Worm (Caenorhabditis elegans) whole organism, young adult: Measurements from ENCODE around the gene srx-80.
A peak's percentile ranks its signal among the peaks of the same experiment; 100 is the strongest.

ENCODE experiments used
- B0019.2 ChIP-seq: fragments of 200-800 bp; sonication (Bioruptor generic); conservative IDR thresholded peaks from 2 replicates; pipeline ENCODE4 v1.3.6; 2022; ENCODE audit warnings: missing genetic modification reagents, missing genetic modification characterization, missing compliant biosample characterization
- B0261.1 ChIP-seq: sonication (generic microtip); optimal IDR thresholded peaks from 2 replicates; lab custom pipeline; 2016; ENCODE audit warnings: mild to moderate bottlenecking, missing genetic modification characterization, moderate library complexity, missing compliant biosample characterization
- D2030.7 ChIP-seq: fragments of 200-800 bp; sonication (Bioruptor generic); IDR thresholded peaks from 2 replicates; pipeline ENCODE4 v1.3.6; 2022; ENCODE audit warnings: missing genetic modification reagents, missing genetic modification characterization, missing compliant biosample characterization
- F10E7.11 ChIP-seq: sonication (generic microtip); optimal IDR thresholded peaks from 2 replicates; lab custom pipeline; 2017; ENCODE audit warnings: mild to moderate bottlenecking, missing genetic modification characterization, moderate library complexity, missing compliant biosample characterization
- F57C9.4 ChIP-seq: sonication (generic microtip); optimal IDR thresholded peaks from 2 replicates; lab custom pipeline; 2017; ENCODE audit warnings: mild to moderate bottlenecking, missing genetic modification characterization, missing compliant biosample characterization
- K12H6.12 ChIP-seq: fragments of 200-800 bp; sonication (Bioruptor generic); optimal IDR thresholded peaks from 2 replicates; lab custom pipeline; 2018; ENCODE audit warnings: mild to moderate bottlenecking, missing genetic modification characterization, missing compliant biosample characterization
- T26A5.8 ChIP-seq: sonication (generic microtip); optimal IDR thresholded peaks from 2 replicates; lab custom pipeline; 2016; ENCODE audit warnings: missing genetic modification characterization, missing compliant biosample characterization
- Y53G8AR.9 ChIP-seq: fragments of 200-800 bp; sonication (Bioruptor generic); conservative IDR thresholded peaks from 2 replicates; pipeline ENCODE4 v1.3.6; 2022; ENCODE audit warnings: missing genetic modification reagents, missing genetic modification characterization, missing compliant biosample characterization
- Y67H2A.10 ChIP-seq: fragments of 200-800 bp; sonication (Bioruptor generic); conservative IDR thresholded peaks from 2 replicates; pipeline ENCODE4 v1.3.6; 2022; ENCODE audit warnings: missing genetic modification reagents, missing genetic modification characterization, missing compliant biosample characterization
- aptf-3 ChIP-seq: fragments of 200-800 bp; sonication (Bioruptor generic); IDR thresholded peaks from 2 replicates; pipeline ENCODE4 v1.3.6; 2022; ENCODE audit warnings: missing genetic modification characterization, missing compliant biosample characterization
- atf-7 ChIP-seq: sonication (generic microtip); optimal IDR thresholded peaks from 2 replicates; lab custom pipeline; 2017; ENCODE audit warnings: mild to moderate bottlenecking, missing genetic modification characterization, missing compliant biosample characterization
- athp-1 ChIP-seq: sonication (generic microtip); optimal IDR thresholded peaks from 2 replicates; lab custom pipeline; 2017; ENCODE audit warnings: mild to moderate bottlenecking, missing genetic modification characterization, missing compliant biosample characterization
- attf-5 ChIP-seq: fragments of 200-800 bp; sonication (Bioruptor generic); optimal IDR thresholded peaks from 2 replicates; lab custom pipeline; 2018; ENCODE audit warnings: mild to moderate bottlenecking, missing genetic modification characterization, missing compliant biosample characterization
- attf-6 ChIP-seq: fragments of 200-800 bp; sonication (Bioruptor generic); IDR thresholded peaks from 2 replicates; pipeline ENCODE4 v1.3.6; 2022; ENCODE audit warnings: missing genetic modification reagents, missing genetic modification characterization, missing compliant biosample characterization
- bed-1 ChIP-seq: fragments of 200-800 bp; sonication (Bioruptor generic); IDR thresholded peaks from 2 replicates; pipeline ENCODE4 v1.3.6; 2022; ENCODE audit warnings: missing genetic modification reagents, missing genetic modification characterization, missing compliant biosample characterization
- cebp-1 ChIP-seq, 2 experiments: fragments of 200-800 bp in 1 of 2; sonication (Bioruptor generic) in 1 of 2; sonication (generic microtip) in 1 of 2; IDR thresholded peaks in 1 of 2; optimal IDR thresholded peaks in 1 of 2; 2 replicates each; pipeline versions ENCODE4 v1.3.6 to Lab custom; 2017 to 2022; ENCODE audit warnings: missing compliant biosample characterization in 2 of 2, missing genetic modification characterization in 2 of 2, mild to moderate bottlenecking in 1 of 2, missing genetic modification reagents in 1 of 2, moderate library complexity in 1 of 2
- ceh-100 ChIP-seq: fragments of 200-800 bp; sonication (Bioruptor generic); IDR thresholded peaks from 2 replicates; pipeline ENCODE4 v1.3.6; 2022; ENCODE audit warnings: missing genetic modification reagents, missing genetic modification characterization, missing compliant biosample characterization
- ceh-79 ChIP-seq: sonication (generic microtip); optimal IDR thresholded peaks from 2 replicates; lab custom pipeline; 2017; ENCODE audit warnings: mild to moderate bottlenecking, missing genetic modification characterization, missing compliant biosample characterization
- dox-1 ChIP-seq: fragments of 200-800 bp; sonication (Bioruptor generic); IDR thresholded peaks from 2 replicates; pipeline ENCODE4 v1.3.6; 2022; ENCODE audit warnings: missing genetic modification reagents, missing genetic modification characterization, missing compliant biosample characterization
- dpl-1 ChIP-seq: fragments of 150-350 bp; optimal IDR thresholded peaks from 2 replicates; lab custom pipeline; 2014; ENCODE audit warnings: missing biosample characterization, missing genetic modification reagents, missing genetic modification characterization
- efl-1 ChIP-seq: fragments of 150-350 bp; optimal IDR thresholded peaks from 2 replicates; lab custom pipeline; 2014; ENCODE audit warnings: missing biosample characterization, missing genetic modification reagents, missing genetic modification characterization
- egl-18 ChIP-seq: fragments of 200-800 bp; sonication (Bioruptor generic); IDR thresholded peaks from 2 replicates; pipeline ENCODE4 v1.3.6; 2022; ENCODE audit warnings: missing genetic modification reagents, missing genetic modification characterization, missing compliant biosample characterization
- ekl-4 ChIP-seq: fragments of 200-800 bp; sonication (Bioruptor generic); IDR thresholded peaks from 2 replicates; pipeline ENCODE4 v1.3.6; 2022; ENCODE audit warnings: missing genetic modification reagents, missing genetic modification characterization, missing compliant biosample characterization
- ets-4 ChIP-seq: fragments of 200-800 bp; sonication (Bioruptor generic); optimal IDR thresholded peaks from 2 replicates; lab custom pipeline; 2018; ENCODE audit warnings: mild to moderate bottlenecking, missing genetic modification characterization, missing compliant biosample characterization
- hrde-1 ChIP-seq: sonication (generic microtip); optimal IDR thresholded peaks from 2 replicates; lab custom pipeline; 2016; ENCODE audit warnings: missing genetic modification characterization, mild to moderate bottlenecking, missing compliant biosample characterization, moderate library complexity, missing genotype, missing genetic modification reagents, borderline replicate concordance
- hsf-1 ChIP-seq: fragments of 200-800 bp; sonication (Bioruptor generic); IDR thresholded peaks from 2 replicates; pipeline ENCODE4 v1.3.6; 2022; ENCODE audit warnings: missing genetic modification reagents, missing genetic modification characterization, missing compliant biosample characterization
- lag-1 ChIP-seq: fragments of 200-800 bp; sonication (Bioruptor generic); IDR thresholded peaks from 2 replicates; pipeline ENCODE4 v1.3.6; 2022; ENCODE audit warnings: missing genetic modification reagents, missing genetic modification characterization, missing compliant biosample characterization
- madf-3 ChIP-seq: fragments of 200-800 bp; sonication (Bioruptor generic); IDR thresholded peaks from 2 replicates; pipeline ENCODE4 v1.3.6; 2022; ENCODE audit warnings: missing genetic modification reagents, missing genetic modification characterization, missing compliant biosample characterization
- madf-6 ChIP-seq: fragments of 200-800 bp; sonication (Bioruptor generic); IDR thresholded peaks from 2 replicates; pipeline ENCODE4 v1.3.6; 2022; ENCODE audit warnings: missing genetic modification reagents, missing genetic modification characterization, missing compliant biosample characterization
- madf-8 ChIP-seq: fragments of 200-800 bp; sonication (Bioruptor generic); conservative IDR thresholded peaks from 2 replicates; pipeline ENCODE4 v1.3.6; 2022; ENCODE audit warnings: missing genetic modification reagents, missing genetic modification characterization, missing compliant biosample characterization
- mxl-1 ChIP-seq: sonication (generic microtip); optimal IDR thresholded peaks from 2 replicates; lab custom pipeline; 2016; ENCODE audit warnings: missing genetic modification characterization, missing compliant biosample characterization
- nhr-27 ChIP-seq: fragments of 200-800 bp; sonication (Bioruptor generic); optimal IDR thresholded peaks from 2 replicates; lab custom pipeline; 2018; ENCODE audit warnings: mild to moderate bottlenecking, missing genetic modification characterization, moderate library complexity, missing compliant biosample characterization
- nhr-90 ChIP-seq: sonication (generic microtip); optimal IDR thresholded peaks from 2 replicates; lab custom pipeline; 2016; ENCODE audit warnings: missing genotype, mild to moderate bottlenecking, missing genetic modification characterization, missing compliant biosample characterization
- rec-8 ChIP-seq, 2 experiments: sonication (generic microtip); optimal IDR thresholded peaks; 2 replicates each; lab custom pipeline; 2016; ENCODE audit warnings: mild to moderate bottlenecking in 2 of 2, missing genetic modification characterization in 2 of 2, missing genetic modification reagents in 2 of 2, missing genotype in 2 of 2, missing biosample characterization in 1 of 2, missing compliant biosample characterization in 1 of 2, moderate library complexity in 1 of 2
- snpc-1.1 ChIP-seq: sonication (generic microtip); optimal IDR thresholded peaks from 2 replicates; lab custom pipeline; 2017; ENCODE audit warnings: missing genetic modification characterization, mild to moderate bottlenecking, missing compliant biosample characterization, antibody characterized with exemption, moderate library complexity, missing genotype, missing genetic modification reagents; ENCODE audit not compliant: insufficient read depth
- snpc-4 ChIP-seq, 5 experiments: fragments of 150-350 bp in 1 of 5; sonication (generic microtip) in 4 of 5; optimal IDR thresholded peaks; 2 replicates each; lab custom pipeline; 2014 to 2018; ENCODE audit warnings: missing genetic modification characterization in 5 of 5, missing biosample characterization in 3 of 5, antibody characterized with exemption in 2 of 5, mild to moderate bottlenecking in 2 of 5, missing compliant biosample characterization in 2 of 5, missing genotype in 2 of 5, moderate library complexity in 2 of 5, missing genetic modification reagents in 1 of 5
- tbx-9 ChIP-seq: sonication (generic microtip); optimal IDR thresholded peaks from 2 replicates; lab custom pipeline; 2016; ENCODE audit warnings: borderline replicate concordance, missing genetic modification characterization, inconsistent platforms, missing compliant biosample characterization
- ztf-26 ChIP-seq: sonication (generic microtip); optimal IDR thresholded peaks from 2 replicates; lab custom pipeline; 2017; ENCODE audit warnings: missing genetic modification characterization, missing compliant biosample characterization
- ztf-3 ChIP-seq: fragments of 200-800 bp; sonication (Bioruptor generic); optimal IDR thresholded peaks from 2 replicates; lab custom pipeline; 2018; ENCODE audit warnings: mild to moderate bottlenecking, missing genetic modification characterization, missing compliant biosample characterization

The srx-80 gene

ce11 chrV:11629222-11630026 is 35.9 kb downstream of the srx-80 start, which contains the start of gene F35B12.10 (continued):
- TF ChIP-seq aptf-3 (GFP tag; lab: Robert Waterston, UW), result no peak
- no peak for TF ChIP-seq bed-1
- TF ChIP-seq dpl-1, result no peak
- TF ChIP-seq Y53G8AR.9 (GFP tag; lab: Robert Waterston, UW), result no peak
- TF ChIP-seq egl-18 (GFP tag; lab: Robert Waterston, UW), result no peak
- TF ChIP-seq attf-6, result no peak
- TF ChIP-seq nhr-90 (tag; lab: Kevin White, UChicago), result peak; percentile 19
- no peak for TF ChIP-seq F57C9.4 (tag; lab: Kevin White, UChicago)
- TF ChIP-seq B0019.2, result no peak
- no peak for TF ChIP-seq F10E7.11 (tag; lab: Kevin White, UChicago)
- no peak for TF ChIP-seq Y67H2A.10
- no peak for TF ChIP-seq lag-1
- TF ChIP-seq efl-1 (GFP tag; lab: Kevin White, UChicago), result no peak
- TF ChIP-seq hrde-1, result no peak
- TF ChIP-seq ceh-100, result no peak
- TF ChIP-seq madf-8 (GFP tag; lab: Robert Waterston, UW), result no peak
- no peak for TF ChIP-seq nhr-27 (tag; lab: Kevin White, UChicago)
- no peak for TF ChIP-seq tbx-9 (tag; lab: Kevin White, UChicago)
- peak; percentile 36; the same call in 1 of the 2 replicates for TF ChIP-seq cebp-1 (GFP tag; IDR thresholded peaks at IDR 0.05; lab: Robert Waterston, UW)
- TF ChIP-seq cebp-1 (tag; optimal IDR thresholded peaks at IDR 0.05; lab: Kevin White, UChicago), result peak; percentile 23
- no peak for TF ChIP-seq madf-3 (GFP tag; lab: Robert Waterston, UW)
- peak; percentile 69 for TF ChIP-seq dox-1 (GFP tag; lab: Robert Waterston, UW)
- TF ChIP-seq attf-5 (GFP tag; lab: Kevin White, UChicago), result peak; percentile 13
- no peak for TF ChIP-seq hsf-1 (GFP tag; lab: Robert Waterston, UW)
- TF ChIP-seq K12H6.12 (tag; lab: Kevin White, UChicago), result no peak
- no peak for TF ChIP-seq D2030.7 (GFP tag; lab: Robert Waterston, UW)
- no peak for TF ChIP-seq snpc-4 (GFP tag; optimal IDR thresholded peaks at IDR 0.05; lab: Kevin White, UChicago)
- TF ChIP-seq snpc-4 (tag; optimal IDR thresholded peaks at IDR 0.05; lab: Kevin White, UChicago), result peak in 1 of 4 experiments; percentile 7
- TF ChIP-seq ztf-26, result no peak
- no peak for TF ChIP-seq madf-6 (GFP tag; lab: Robert Waterston, UW)
- TF ChIP-seq snpc-1.1 (tag; lab: Kevin White, UChicago), result no peak
- TF ChIP-seq athp-1, result no peak
- no peak for TF ChIP-seq mxl-1
- peak; percentile 37 for TF ChIP-seq atf-7
- TF ChIP-seq ceh-79 (tag; lab: Kevin White, UChicago), result no peak
- TF ChIP-seq rec-8 (tag; optimal IDR thresholded peaks at IDR 0.05; lab: Kevin White, UChicago), result no peak
- TF ChIP-seq ets-4 (GFP tag; lab: Kevin White, UChicago), result peak; percentile 59
- no peak for TF ChIP-seq T26A5.8
- no peak for TF ChIP-seq ekl-4 (GFP tag; lab: Robert Waterston, UW)
- no peak for TF ChIP-seq ztf-3 (GFP tag; lab: Kevin White, UChicago)
- no peak for TF ChIP-seq B0261.1
